Fruit fly (Drosophila melanogaster): ENCODE measurements around the gene CG32107.

DNA sequence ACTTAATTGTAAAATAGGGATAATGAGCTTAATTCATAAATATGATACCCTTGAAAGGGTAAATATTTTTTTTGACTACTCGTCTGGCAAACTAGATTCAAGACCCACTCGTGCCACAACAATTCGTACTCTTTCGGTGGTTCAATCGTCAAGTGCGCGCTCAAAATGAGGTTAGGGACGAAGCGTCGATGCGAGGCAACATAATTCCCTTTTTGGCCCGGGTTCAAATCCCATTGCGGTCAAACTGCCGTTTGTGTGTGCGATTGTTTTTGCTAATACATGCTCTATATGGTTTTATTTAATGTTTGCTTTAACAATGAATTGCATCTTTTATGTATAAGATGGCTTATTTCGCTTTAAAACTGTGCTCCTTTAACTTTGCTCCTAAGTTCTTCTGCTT lies 45.3 kb downstream of the CG32107 start:
- no peak for TF ChIP-seq zen2 (GFP tag; IDR thresholded peaks at IDR 0.05; ENCODE audit: partially characterized antibody)
- no peak for TF ChIP-seq Taf1 (GFP tag; IDR thresholded peaks at IDR 0.05)
- no peak for TF ChIP-seq prd (optimal IDR thresholded peaks at IDR 0.05)
- TF ChIP-seq prd (GFP tag; IDR thresholded peaks at IDR 0.05): no peak
- no peak for TF ChIP-seq CG34376 (GFP tag; optimal IDR thresholded peaks at IDR 0.05)
- no peak for TF ChIP-seq CG13296 (GFP tag; optimal IDR thresholded peaks at IDR 0.05)
- no peak for TF ChIP-seq Deaf1 (tag; optimal IDR thresholded peaks at IDR 0.05)
- TF ChIP-seq HLH54F (GFP tag; optimal IDR thresholded peaks at IDR 0.05): no peak
- no peak for TF ChIP-seq CG11560 (tag; IDR thresholded peaks at IDR 0.05)
- no peak for TF ChIP-seq al (GFP tag; IDR thresholded peaks at IDR 0.05)
- no peak for TF ChIP-seq Hsf (GFP tag; optimal IDR thresholded peaks at IDR 0.05)
- no peak for TF ChIP-seq CG7839 (tag; optimal IDR thresholded peaks at IDR 0.05)
